Worm (Caenorhabditis elegans) whole organism, young adult: Measurements from ENCODE around the gene K12B6.4.
A peak's percentile ranks its signal among the peaks of the same experiment; 100 is the strongest.

Experiments
- F10E7.11 ChIP-seq: sonication (generic microtip); optimal IDR thresholded peaks from 2 replicates; lab custom pipeline; 2017; ENCODE audit warnings: mild to moderate bottlenecking, missing genetic modification characterization, moderate library complexity, missing compliant biosample characterization
- F22D6.2 ChIP-seq: sonication (generic microtip); optimal IDR thresholded peaks from 2 replicates; lab custom pipeline; 2016; ENCODE audit warnings: mild to moderate bottlenecking, missing genetic modification characterization, missing compliant biosample characterization
- F33H1.4 ChIP-seq: fragments of 200-800 bp; sonication (Bioruptor generic); IDR thresholded peaks from 2 replicates; pipeline ENCODE4 v1.3.6; 2022; ENCODE audit warnings: missing genetic modification reagents, missing genetic modification characterization, missing compliant biosample characterization
- F37B4.10 ChIP-seq: fragments of 200-800 bp; sonication (Bioruptor generic); IDR thresholded peaks from 2 replicates; pipeline ENCODE4 v1.3.6; 2022; ENCODE audit warnings: missing genetic modification characterization, missing compliant biosample characterization
- F57C9.4 ChIP-seq: sonication (generic microtip); optimal IDR thresholded peaks from 2 replicates; lab custom pipeline; 2017; ENCODE audit warnings: mild to moderate bottlenecking, missing genetic modification characterization, missing compliant biosample characterization
- Y53F4B.3 ChIP-seq: fragments of 200-800 bp; sonication (Bioruptor generic); IDR thresholded peaks from 2 replicates; pipeline ENCODE4 v1.3.6; 2022; ENCODE audit warnings: missing genetic modification reagents, missing genetic modification characterization, missing compliant biosample characterization
- Y56A3A.18 ChIP-seq: fragments of 200-800 bp; sonication (Bioruptor generic); IDR thresholded peaks from 2 replicates; pipeline ENCODE4 v1.3.6; 2022; ENCODE audit warnings: missing genetic modification reagents, missing genetic modification characterization, missing compliant biosample characterization
- Y79H2A.3 ChIP-seq: fragments of 200-800 bp; sonication (Bioruptor generic); conservative IDR thresholded peaks from 2 replicates; pipeline ENCODE4 v1.3.6; 2022; ENCODE audit warnings: missing genetic modification reagents, missing genetic modification characterization, missing compliant biosample characterization
- aptf-2 ChIP-seq: fragments of 200-800 bp; sonication (Bioruptor generic); conservative IDR thresholded peaks from 2 replicates; pipeline ENCODE4 v1.3.6; 2022; ENCODE audit warnings: missing genetic modification reagents, missing genetic modification characterization, missing compliant biosample characterization
- aptf-3 ChIP-seq: fragments of 200-800 bp; sonication (Bioruptor generic); IDR thresholded peaks from 2 replicates; pipeline ENCODE4 v1.3.6; 2022; ENCODE audit warnings: missing genetic modification characterization, missing compliant biosample characterization
- atf-7 ChIP-seq: sonication (generic microtip); optimal IDR thresholded peaks from 2 replicates; lab custom pipeline; 2017; ENCODE audit warnings: mild to moderate bottlenecking, missing genetic modification characterization, missing compliant biosample characterization
- athp-1 ChIP-seq: sonication (generic microtip); optimal IDR thresholded peaks from 2 replicates; lab custom pipeline; 2017; ENCODE audit warnings: mild to moderate bottlenecking, missing genetic modification characterization, missing compliant biosample characterization
- bed-1 ChIP-seq: fragments of 200-800 bp; sonication (Bioruptor generic); IDR thresholded peaks from 2 replicates; pipeline ENCODE4 v1.3.6; 2022; ENCODE audit warnings: missing genetic modification reagents, missing genetic modification characterization, missing compliant biosample characterization
- ceh-100 ChIP-seq: fragments of 200-800 bp; sonication (Bioruptor generic); IDR thresholded peaks from 2 replicates; pipeline ENCODE4 v1.3.6; 2022; ENCODE audit warnings: missing genetic modification reagents, missing genetic modification characterization, missing compliant biosample characterization
- ceh-27 ChIP-seq: fragments of 200-800 bp; sonication (Bioruptor generic); optimal IDR thresholded peaks from 2 replicates; lab custom pipeline; 2018; ENCODE audit warnings: mild to moderate bottlenecking, missing genetic modification characterization, moderate library complexity, missing compliant biosample characterization
- ceh-58 ChIP-seq: fragments of 200-800 bp; sonication (Bioruptor generic); IDR thresholded peaks from 2 replicates; pipeline ENCODE4 v1.3.6; 2022; ENCODE audit warnings: missing genetic modification characterization, missing compliant biosample characterization
- efl-1 ChIP-seq: fragments of 150-350 bp; optimal IDR thresholded peaks from 2 replicates; lab custom pipeline; 2014; ENCODE audit warnings: missing biosample characterization, missing genetic modification reagents, missing genetic modification characterization
- egrh-3 ChIP-seq: fragments of 200-800 bp; sonication (Bioruptor generic); IDR thresholded peaks from 2 replicates; pipeline ENCODE4 v1.3.6; 2022; ENCODE audit warnings: missing genetic modification reagents, missing genetic modification characterization, missing compliant biosample characterization
- ekl-4 ChIP-seq: fragments of 200-800 bp; sonication (Bioruptor generic); IDR thresholded peaks from 2 replicates; pipeline ENCODE4 v1.3.6; 2022; ENCODE audit warnings: missing genetic modification reagents, missing genetic modification characterization, missing compliant biosample characterization
- ets-4 ChIP-seq: fragments of 200-800 bp; sonication (Bioruptor generic); optimal IDR thresholded peaks from 2 replicates; lab custom pipeline; 2018; ENCODE audit warnings: mild to moderate bottlenecking, missing genetic modification characterization, missing compliant biosample characterization
- fkh-3 ChIP-seq: sonication (generic microtip); optimal IDR thresholded peaks from 2 replicates; lab custom pipeline; 2016; ENCODE audit warnings: mild to moderate bottlenecking, missing genetic modification characterization, missing compliant biosample characterization
- hmg-1.2 ChIP-seq: fragments of 200-800 bp; sonication (Bioruptor generic); IDR thresholded peaks from 2 replicates; pipeline ENCODE4 v1.3.6; 2022; ENCODE audit warnings: missing genetic modification reagents, missing genetic modification characterization, missing compliant biosample characterization
- hsf-1 ChIP-seq: fragments of 200-800 bp; sonication (Bioruptor generic); IDR thresholded peaks from 2 replicates; pipeline ENCODE4 v1.3.6; 2022; ENCODE audit warnings: missing genetic modification reagents, missing genetic modification characterization, missing compliant biosample characterization
- lin-35 ChIP-seq, 3 experiments: fragments of 150-350 bp in 2 of 3; sonication (generic microtip) in 1 of 3; optimal IDR thresholded peaks; 2 replicates each; lab custom pipeline; 2014 to 2018; ENCODE audit warnings: missing biosample characterization in 3 of 3, missing genetic modification characterization in 3 of 3, missing genetic modification reagents in 3 of 3
- lin-54 ChIP-seq: fragments of 200-800 bp; sonication (Bioruptor generic); optimal IDR thresholded peaks from 2 replicates; lab custom pipeline; 2018; ENCODE audit warnings: mild to moderate bottlenecking, missing genetic modification characterization, missing compliant biosample characterization
- madf-6 ChIP-seq: fragments of 200-800 bp; sonication (Bioruptor generic); IDR thresholded peaks from 2 replicates; pipeline ENCODE4 v1.3.6; 2022; ENCODE audit warnings: missing genetic modification reagents, missing genetic modification characterization, missing compliant biosample characterization
- madf-8 ChIP-seq: fragments of 200-800 bp; sonication (Bioruptor generic); conservative IDR thresholded peaks from 2 replicates; pipeline ENCODE4 v1.3.6; 2022; ENCODE audit warnings: missing genetic modification reagents, missing genetic modification characterization, missing compliant biosample characterization
- nhr-179 ChIP-seq: sonication (generic microtip); optimal IDR thresholded peaks from 2 replicates; lab custom pipeline; 2016; ENCODE audit warnings: mild to moderate bottlenecking, missing genetic modification characterization, missing compliant biosample characterization
- nhr-80 ChIP-seq: sonication (generic microtip); optimal IDR thresholded peaks from 2 replicates; lab custom pipeline; 2016; ENCODE audit warnings: missing genetic modification characterization, missing compliant biosample characterization
- pha-4 ChIP-seq: fragments of 150-350 bp; sonication (generic microtip); optimal IDR thresholded peaks from 2 replicates; lab custom pipeline; 2014; ENCODE audit warnings: missing biosample characterization, missing genetic modification reagents, missing genetic modification characterization
- repo-1 ChIP-seq: sonication (generic microtip); optimal IDR thresholded peaks from 2 replicates; lab custom pipeline; 2017; ENCODE audit warnings: mild to moderate bottlenecking, missing genetic modification characterization, missing compliant biosample characterization
- snpc-4 ChIP-seq, 5 experiments: fragments of 150-350 bp in 1 of 5; sonication (generic microtip) in 4 of 5; optimal IDR thresholded peaks; 2 replicates each; lab custom pipeline; 2014 to 2018; ENCODE audit warnings: missing genetic modification characterization in 5 of 5, missing biosample characterization in 3 of 5, antibody characterized with exemption in 2 of 5, mild to moderate bottlenecking in 2 of 5, missing compliant biosample characterization in 2 of 5, missing genotype in 2 of 5, moderate library complexity in 2 of 5, missing genetic modification reagents in 1 of 5
- somi-1 ChIP-seq: fragments of 200-800 bp; sonication (Bioruptor generic); optimal IDR thresholded peaks from 2 replicates; lab custom pipeline; 2018; ENCODE audit warnings: mild to moderate bottlenecking, missing genetic modification characterization, missing compliant biosample characterization
- tbp1 ChIP-seq: fragments of 200-800 bp; sonication (Bioruptor generic); optimal IDR thresholded peaks from 2 replicates; lab custom pipeline; 2018; ENCODE audit warnings: mild to moderate bottlenecking, missing genetic modification characterization, missing compliant biosample characterization
- ztf-25 ChIP-seq: fragments of 200-800 bp; sonication (Bioruptor generic); IDR thresholded peaks from 2 replicates; pipeline ENCODE4 v1.3.6; 2022; ENCODE audit warnings: missing genetic modification reagents, missing genetic modification characterization, missing compliant biosample characterization

Gene K12B6.4

ce11 chrV:6316632-6317031 lies 35.6 kb upstream of the K12B6.4 start, which contains the start of gene cest-24:
cest-24 (plus strand) TSS chrV:6316932.
- TF ChIP-seq ekl-4 (no peak), snpc-4 (GFP tag; optimal IDR thresholded peaks at IDR 0.05; lab: Kevin White, UChicago) (no peak), snpc-4 (tag; optimal IDR thresholded peaks at IDR 0.05; lab: Kevin White, UChicago) (no peak), egrh-3 (GFP tag; lab: Robert Waterston, UW) (no peak), fkh-3 (tag; lab: Kevin White, UChicago) (no peak), F57C9.4 (no peak), efl-1 (GFP tag; lab: Kevin White, UChicago) (no peak), madf-8 (GFP tag; lab: Robert Waterston, UW) (no peak), Y53F4B.3 (GFP tag; lab: Robert Waterston, UW) (no peak), ceh-100 (no peak), ceh-58 (no peak), pha-4 (tag; lab: Kevin White, UChicago) (no peak)

- 0 out of 2 replicates have a peak, but pooled peaks have one; percentile 7 for TF ChIP-seq madf-8 (GFP tag; lab: Robert Waterston, UW)
- TF ChIP-seq efl-1 (GFP tag; lab: Kevin White, UChicago): peak; percentile 60
- no peak for TF ChIP-seq F37B4.10 (GFP tag; lab: Robert Waterston, UW)
- TF ChIP-seq madf-6 (GFP tag; lab: Robert Waterston, UW): peak; percentile 62
- TF ChIP-seq, all 124 proteins: peak for 3
Observed at ce11 chrV:6311936-6312335, 30.9 kb upstream of the K12B6.4 start.

- TF ChIP-seq pha-4 (tag; lab: Kevin White, UChicago) (no peak), ceh-27 (GFP tag; lab: Kevin White, UChicago) (no peak), snpc-4 (GFP tag; optimal IDR thresholded peaks at IDR 0.05; lab: Kevin White, UChicago) (no peak), snpc-4 (tag; optimal IDR thresholded peaks at IDR 0.05; lab: Kevin White, UChicago) (no peak), lin-54 (GFP tag; lab: Kevin White, UChicago) (no peak), F22D6.2 (tag; lab: Kevin White, UChicago) (no peak), Y79H2A.3 (no peak), F37B4.10 (GFP tag; lab: Robert Waterston, UW) (no peak), tbp1 (GFP tag; lab: Kevin White, UChicago) (no peak), athp-1 (tag; lab: Kevin White, UChicago) (no peak), somi-1 (no peak), aptf-3 (GFP tag; lab: Robert Waterston, UW) (no peak), ekl-4 (no peak), aptf-2 (GFP tag; lab: Robert Waterston, UW) (no peak), lin-35 (GFP tag; optimal IDR thresholded peaks at IDR 0.05; lab: Kevin White, UChicago) (no peak), hmg-1.2 (GFP tag; lab: Robert Waterston, UW) (no peak), F10E7.11 (tag; lab: Kevin White, UChicago) (no peak)
Observed at ce11 chrV:6303471-6303870, 22.4 kb upstream of the K12B6.4 start, which contains the start of gene sago-1. sago-1 (plus strand) TSS chrV:6303771.

DNA sequence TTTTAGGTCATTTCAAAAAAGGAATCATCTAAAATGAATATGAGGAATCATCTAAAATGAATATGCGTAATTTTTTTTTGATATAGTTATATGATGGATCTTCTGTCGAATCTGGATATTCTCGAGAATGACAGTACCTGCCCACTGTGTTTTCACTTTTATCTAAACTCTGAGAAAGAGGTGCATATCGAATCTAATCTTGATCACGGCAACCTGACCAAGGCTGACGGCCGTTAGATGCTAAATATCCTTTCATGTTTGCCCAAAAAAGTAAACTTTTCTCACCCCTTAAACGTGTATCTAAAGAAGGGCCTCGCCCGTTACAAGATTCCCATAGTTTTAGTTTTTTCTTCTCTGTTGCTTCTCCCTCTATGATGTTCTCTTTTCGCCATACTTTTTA lies 21.4 kb upstream of the K12B6.4 start:
- TF ChIP-seq hsf-1 (GFP tag; lab: Robert Waterston, UW) (no peak), ets-4 (GFP tag; lab: Kevin White, UChicago) (no peak), nhr-179 (tag; lab: Kevin White, UChicago) (no peak), atf-7 (no peak), F33H1.4 (GFP tag; lab: Robert Waterston, UW) (no peak), bed-1 (GFP tag; lab: Robert Waterston, UW) (no peak), pha-4 (tag; lab: Kevin White, UChicago) (no peak)
- TF ChIP-seq, all 124 proteins: peak for 0

DNA sequence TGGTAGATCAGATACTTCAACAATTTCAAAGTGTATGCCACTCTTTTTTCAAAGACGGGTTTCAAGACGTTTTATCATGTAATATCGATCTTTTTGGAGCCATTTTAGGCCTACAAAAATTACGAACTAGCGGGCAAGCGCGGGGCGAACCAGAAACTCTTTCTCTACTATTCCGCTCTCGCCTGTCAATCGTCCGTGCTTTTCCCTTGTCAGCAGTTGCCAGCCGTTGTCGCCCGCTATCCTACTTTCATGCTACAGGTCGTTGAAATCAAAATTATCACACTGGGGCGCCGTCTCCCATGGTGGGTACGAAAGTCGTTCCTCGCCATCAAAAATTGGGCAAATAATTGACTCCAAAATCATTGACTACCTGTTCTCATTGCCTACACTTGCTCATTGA lies 20.0 kb upstream of the K12B6.4 start:
- TF ChIP-seq ztf-25 (GFP tag; lab: Robert Waterston, UW) (no peak), nhr-80 (tag; lab: Kevin White, UChicago) (peak; percentile 79), Y56A3A.18 (GFP tag; lab: Robert Waterston, UW) (no peak), repo-1 (no peak)
